Worm (Caenorhabditis elegans): ENCODE data around the gene dpf-4.

dpf-4 gene

DNA sequence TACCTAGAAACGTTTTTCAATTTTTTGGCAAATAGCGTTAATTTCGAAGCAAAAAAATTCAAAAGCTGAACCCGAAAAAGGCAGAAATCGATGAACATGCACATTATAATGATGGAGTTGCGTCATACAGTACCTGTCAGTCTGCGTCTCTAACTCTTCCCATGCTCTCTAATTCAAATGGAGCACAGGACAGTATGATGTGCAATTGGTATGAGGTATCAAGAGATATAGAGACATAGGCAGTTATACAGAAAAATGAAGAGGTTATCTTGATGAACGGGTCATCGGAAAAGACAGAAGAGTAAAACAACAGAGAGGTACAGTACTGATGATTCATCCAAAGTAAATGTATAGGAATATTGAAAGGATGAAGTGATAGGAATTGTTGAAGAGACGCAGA, 41.6 kb downstream of the dpf-4 start:
- no peak for TF ChIP-seq lir-3 (tag; optimal IDR thresholded peaks at IDR 0.05)
- no peak for TF ChIP-seq nhr-237 (tag; optimal IDR thresholded peaks at IDR 0.05)
- no peak for TF ChIP-seq nhr-25 (tag; optimal IDR thresholded peaks at IDR 0.05; ENCODE audit: borderline replicate concordance, insufficient read depth)
- TF ChIP-seq nhr-28 (tag; optimal IDR thresholded peaks at IDR 0.05): peak; percentile 10
- peak; percentile 44 for TF ChIP-seq mep-1 (tag; optimal IDR thresholded peaks at IDR 0.05)
- TF ChIP-seq egl-27 (tag; optimal IDR thresholded peaks at IDR 0.05): no peak
- TF ChIP-seq sdz-12 (GFP tag; optimal IDR thresholded peaks at IDR 0.05): no peak
- TF ChIP-seq Y5F2A.4 (GFP tag; optimal IDR thresholded peaks at IDR 0.05): no peak
- TF ChIP-seq nhr-48 (tag; optimal IDR thresholded peaks at IDR 0.05): no peak
- no peak for TF ChIP-seq spr-1 (tag; optimal IDR thresholded peaks at IDR 0.05)
- TF ChIP-seq unc-39 (tag; optimal IDR thresholded peaks at IDR 0.05): no peak
- no peak for TF ChIP-seq zfp-2 (tag; optimal IDR thresholded peaks at IDR 0.05)
- no peak for TF ChIP-seq nhr-41 (GFP tag; IDR thresholded peaks at IDR 0.05)
- no peak for TF ChIP-seq snpc-4 (tag; optimal IDR thresholded peaks at IDR 0.05)
- no peak for TF ChIP-seq zip-11 (GFP tag; IDR thresholded peaks at IDR 0.05)
- TF ChIP-seq aha-1 (tag): no peak
- TF ChIP-seq ceh-28 (tag; optimal IDR thresholded peaks at IDR 0.05): no peak
- TF ChIP-seq hif-1 (tag; optimal IDR thresholded peaks at IDR 0.05): no peak
- no peak for TF ChIP-seq egl-43 (GFP tag; IDR thresholded peaks at IDR 0.05)
- no peak for TF ChIP-seq cey-2 (tag; optimal IDR thresholded peaks at IDR 0.05; ENCODE audit: borderline replicate concordance, insufficient read depth)
- no peak for TF ChIP-seq pqm-1 (tag; optimal IDR thresholded peaks at IDR 0.05)
- TF ChIP-seq set-16 (GFP tag; IDR thresholded peaks at IDR 0.05): no peak
- no peak for TF ChIP-seq skn-1 (tag; optimal IDR thresholded peaks at IDR 0.05)
- TF ChIP-seq dve-1 (tag; optimal IDR thresholded peaks at IDR 0.05; ENCODE audit: insufficient read depth): peak; percentile 52
- no peak for TF ChIP-seq daf-19 (GFP tag; conservative IDR thresholded peaks at IDR 0.05)
- no peak for TF ChIP-seq daf-16 (GFP tag; optimal IDR thresholded peaks at IDR 0.05)
- peak; percentile 18 for TF ChIP-seq daf-16 (tag; optimal IDR thresholded peaks at IDR 0.05)
- TF ChIP-seq ctbp-1 (GFP tag; IDR thresholded peaks at IDR 0.05): no peak
- TF ChIP-seq zfp-3 (GFP tag; conservative IDR thresholded peaks at IDR 0.05): no peak
- TF ChIP-seq nhr-111 (GFP tag; optimal IDR thresholded peaks at IDR 0.05): no peak
- TF ChIP-seq F26F4.8 (GFP tag; conservative IDR thresholded peaks at IDR 0.05): no peak
- TF ChIP-seq nhr-6 (tag; optimal IDR thresholded peaks at IDR 0.05): peak; percentile 96
- TF ChIP-seq ceh-20 (GFP tag; IDR thresholded peaks at IDR 0.05): no peak
- no peak for TF ChIP-seq nhr-42 (GFP tag; IDR thresholded peaks at IDR 0.05)
- no peak for TF ChIP-seq php-3 (GFP tag; IDR thresholded peaks at IDR 0.05)
- no peak for TF ChIP-seq ces-1 (GFP tag; optimal IDR thresholded peaks at IDR 0.05)
- no peak for TF ChIP-seq nhr-76 (tag; optimal IDR thresholded peaks at IDR 0.05)
- no peak for TF ChIP-seq daf-12 (tag; optimal IDR thresholded peaks at IDR 0.05)
- no peak for TF ChIP-seq lin-15B (tag; optimal IDR thresholded peaks at IDR 0.05)
- TF ChIP-seq lim-7 (GFP tag; IDR thresholded peaks at IDR 0.05): no peak
- no peak for TF ChIP-seq pha-4 (GFP tag; IDR thresholded peaks at IDR 0.05)
- peak; percentile 22 for TF ChIP-seq pha-4 (tag; optimal IDR thresholded peaks at IDR 0.05)
- TF ChIP-seq mdt-29 (GFP tag; IDR thresholded peaks at IDR 0.05): no peak
- peak; percentile 23 for TF ChIP-seq hlh-11 (tag; optimal IDR thresholded peaks at IDR 0.05)
- TF ChIP-seq dmd-9 (GFP tag; IDR thresholded peaks at IDR 0.05): no peak
- TF ChIP-seq tra-1 (GFP tag; IDR thresholded peaks at IDR 0.05): no peak
- no peak for TF ChIP-seq dmd-6 (GFP tag; IDR thresholded peaks at IDR 0.05)
- no peak for TF ChIP-seq fos-1 (tag; optimal IDR thresholded peaks at IDR 0.05)
- TF ChIP-seq T20F7.1 (GFP tag; optimal IDR thresholded peaks at IDR 0.05): no peak
- TF ChIP-seq ztf-11 (tag; optimal IDR thresholded peaks at IDR 0.05): no peak
- TF ChIP-seq rbr-2 (tag; optimal IDR thresholded peaks at IDR 0.05): no peak
- peak in 1 of 2 experiments; percentile 58 for TF ChIP-seq lsy-2 (tag; optimal IDR thresholded peaks at IDR 0.05)
- TF ChIP-seq snpc-1.2 (GFP tag; IDR thresholded peaks at IDR 0.05): no peak

All from whole organism, L4 larva.